Worm (Caenorhabditis elegans): ENCODE results near the gene F02A9.1.

F02A9.1 gene

ce11 chrIII:9060267-9060666 is 17.3 kb downstream of the F02A9.1 start (continued):
- TF ChIP-seq ztf-22 (GFP tag; optimal IDR thresholded peaks at IDR 0.05) (peak; percentile 45), attf-6 (GFP tag; IDR thresholded peaks at IDR 0.05) (no peak), rec-8 (tag; optimal IDR thresholded peaks at IDR 0.05) (no peak), akir-1 (GFP tag; optimal IDR thresholded peaks at IDR 0.05) (no peak), nhr-90 (tag; optimal IDR thresholded peaks at IDR 0.05) (peak; percentile 25), pbrm-1 (GFP tag; IDR thresholded peaks at IDR 0.05) (peak; percentile 58; the same call in 1 of the 2 replicates), lin-54 (GFP tag; optimal IDR thresholded peaks at IDR 0.05) (peak; percentile 53), Y53G8AR.9 (GFP tag; conservative IDR thresholded peaks at IDR 0.05) (peak; percentile 91), nhr-120 (GFP tag; IDR thresholded peaks at IDR 0.05) (no peak), K11D2.4 (GFP tag; IDR thresholded peaks at IDR 0.05) (peak; percentile 43; the same call in 1 of the 2 replicates), atf-7 (tag; optimal IDR thresholded peaks at IDR 0.05) (peak; percentile 75), madf-6 (GFP tag; IDR thresholded peaks at IDR 0.05) (peak; percentile 30; the same call in 1 of the 2 replicates), hrde-1 (tag; optimal IDR thresholded peaks at IDR 0.05; ENCODE audit: borderline replicate concordance) (peak; percentile 78), B0336.3 (GFP tag; IDR thresholded peaks at IDR 0.05) (peak; percentile 74; the same call in 1 of the 2 replicates), ztf-6 (GFP tag; IDR thresholded peaks at IDR 0.05) (no peak), lin-35 (GFP tag; optimal IDR thresholded peaks at IDR 0.05) (no peak), tbp1 (GFP tag; optimal IDR thresholded peaks at IDR 0.05) (no peak), cebp-1 (GFP tag; IDR thresholded peaks at IDR 0.05) (no peak), cebp-1 (tag; optimal IDR thresholded peaks at IDR 0.05) (peak; percentile 54), Y95B8A.8 (GFP tag; IDR thresholded peaks at IDR 0.05) (peak; percentile 58; the same call in 1 of the 2 replicates), egl-44 (GFP tag; IDR thresholded peaks at IDR 0.05) (no peak), ceh-100 (GFP tag; IDR thresholded peaks at IDR 0.05) (peak; percentile 15; the same call in 1 of the 2 replicates), madf-3 (GFP tag; IDR thresholded peaks at IDR 0.05) (peak; percentile 77), sdz-38 (tag; optimal IDR thresholded peaks at IDR 0.05) (no peak), hmg-1.2 (GFP tag; IDR thresholded peaks at IDR 0.05) (peak; percentile 22; the same call in 1 of the 2 replicates), attf-5 (GFP tag; optimal IDR thresholded peaks at IDR 0.05) (no peak), F22D6.2 (tag; optimal IDR thresholded peaks at IDR 0.05) (no peak), tlf-1 (GFP tag; optimal IDR thresholded peaks at IDR 0.05) (peak; percentile 73), let-526 (GFP tag; IDR thresholded peaks at IDR 0.05) (no peak), nfya-1 (tag; optimal IDR thresholded peaks at IDR 0.05; ENCODE audit: borderline replicate concordance, insufficient read depth) (no peak), nfyb-1 (GFP tag; IDR thresholded peaks at IDR 0.05) (peak; percentile 79), athp-1 (tag; optimal IDR thresholded peaks at IDR 0.05) (peak; percentile 5), unc-62 (GFP tag; optimal IDR thresholded peaks at IDR 0.05) (no peak), egl-18 (GFP tag; IDR thresholded peaks at IDR 0.05) (no peak), repo-1 (tag; optimal IDR thresholded peaks at IDR 0.05) (peak; percentile 80)

- TF ChIP-seq ekl-4 (GFP tag; IDR thresholded peaks at IDR 0.05): no peak
- no peak for TF ChIP-seq snpc-1.1 (tag; optimal IDR thresholded peaks at IDR 0.05; ENCODE audit: insufficient read depth)
- peak; percentile 31 for TF ChIP-seq ztf-18 (tag; optimal IDR thresholded peaks at IDR 0.05)
- TF ChIP-seq nhr-80 (tag; optimal IDR thresholded peaks at IDR 0.05): peak; percentile 44
- no peak for TF ChIP-seq tlf-1 (GFP tag; optimal IDR thresholded peaks at IDR 0.05)
- TF ChIP-seq lsl-1 (GFP tag; optimal IDR thresholded peaks at IDR 0.05): peak; percentile 28
- TF ChIP-seq ceh-40 (GFP tag; IDR thresholded peaks at IDR 0.05): no peak
- no peak for TF ChIP-seq ztf-6 (GFP tag; IDR thresholded peaks at IDR 0.05)
- no peak for TF ChIP-seq hmg-20 (GFP tag; IDR thresholded peaks at IDR 0.05)
- no peak for TF ChIP-seq dox-1 (GFP tag; IDR thresholded peaks at IDR 0.05)
- no peak for TF ChIP-seq F49E8.2 (tag; optimal IDR thresholded peaks at IDR 0.05; ENCODE audit: insufficient read depth)
- no peak for TF ChIP-seq ceh-79 (tag; optimal IDR thresholded peaks at IDR 0.05)
- no peak for TF ChIP-seq F55B11.4 (tag; optimal IDR thresholded peaks at IDR 0.05; ENCODE audit: borderline replicate concordance, insufficient read depth)
- TF ChIP-seq ama-1 (optimal IDR thresholded peaks at IDR 0.05): no peak
- TF ChIP-seq ama-1 (GFP tag; optimal IDR thresholded peaks at IDR 0.05): no peak
- TF ChIP-seq Y56A3A.18 (GFP tag; IDR thresholded peaks at IDR 0.05): no peak
Measured at ce11 chrIII:9058959-9059534, 18.6 kb downstream of the F02A9.1 start, which contains the start of gene gst-1. TSS of gene gst-1 (plus strand) at chrIII:9059331.
